Worm (Caenorhabditis elegans): Measurements from ENCODE around the gene unc-58.

DNA sequence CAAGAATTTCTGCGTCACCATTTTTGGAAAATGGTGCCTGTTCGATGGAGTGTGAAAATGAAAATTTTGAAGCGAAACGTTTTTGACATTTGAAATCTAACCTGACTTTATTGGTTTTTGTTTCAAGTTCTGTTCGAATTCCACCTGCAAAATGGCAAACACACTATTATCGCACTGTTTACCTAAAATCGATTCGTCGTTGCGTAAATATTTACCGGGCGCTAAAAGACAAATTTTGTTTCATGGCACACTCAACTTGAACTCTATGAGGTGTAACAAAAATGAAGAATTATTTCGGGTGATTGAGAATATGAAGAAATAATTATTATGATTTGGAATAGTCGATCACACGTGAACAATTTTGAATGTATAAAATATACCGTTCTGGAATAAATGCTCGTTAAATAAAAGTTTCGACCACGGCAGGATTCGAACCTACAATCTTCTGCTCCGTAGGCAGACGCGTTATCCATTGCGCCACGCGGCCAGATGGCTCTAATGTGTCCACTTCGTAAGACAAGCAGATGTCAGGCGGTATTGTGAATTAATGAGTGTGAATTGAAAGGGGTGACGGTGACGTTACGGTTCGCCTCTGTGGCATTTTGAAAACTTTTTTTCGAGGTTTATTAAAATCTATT lies 15.4 kb upstream of the unc-58 start:
- TF ChIP-seq tra-4 (tag; optimal IDR thresholded peaks at IDR 0.05) = no peak
- TF ChIP-seq B0310.2 (tag; optimal IDR thresholded peaks at IDR 0.05) = no peak
- TF ChIP-seq ama-1 (optimal IDR thresholded peaks at IDR 0.05) = no peak
- peak; percentile 41 for TF ChIP-seq hmg-4 (GFP tag; optimal IDR thresholded peaks at IDR 0.05)
- TF ChIP-seq scrt-1 (GFP tag; IDR thresholded peaks at IDR 0.05) = peak; percentile 33; the same call in 1 of the 2 replicates
